Worm (Caenorhabditis elegans) whole organism, mixed stage, embryonic: ENCODE results near the gene ins-22.

Source experiments
- M03D4.4 ChIP-seq: sonication (generic microtip); optimal IDR thresholded peaks from 2 replicates; lab custom pipeline; 2017; ENCODE audit warnings: mild to moderate bottlenecking, missing genetic modification characterization, missing compliant biosample characterization
- bed-3 ChIP-seq: fragments of 200-800 bp; sonication (Bioruptor generic); optimal IDR thresholded peaks from 3 replicates; lab custom pipeline; 2018; ENCODE audit warnings: mild to moderate bottlenecking, missing genetic modification characterization, moderate library complexity, missing compliant biosample characterization
- blmp-1 ChIP-seq: fragments of 150-350 bp; optimal IDR thresholded peaks from 2 replicates; lab custom pipeline; 2014; ENCODE audit warnings: missing biosample characterization, missing genetic modification characterization
- ceh-39 ChIP-seq: fragments of 150-350 bp; optimal IDR thresholded peaks from 2 replicates; lab custom pipeline; 2014; ENCODE audit warnings: missing biosample characterization, missing genetic modification characterization
- ceh-43 ChIP-seq: fragments of 200-800 bp; sonication (Bioruptor generic); optimal IDR thresholded peaks from 2 replicates; lab custom pipeline; 2018; ENCODE audit warnings: mild to moderate bottlenecking, missing genetic modification characterization, moderate library complexity, missing compliant biosample characterization
- ceh-83 ChIP-seq: fragments of 200-800 bp; sonication (Bioruptor generic); optimal IDR thresholded peaks from 2 replicates; lab custom pipeline; 2018; ENCODE audit warnings: mild to moderate bottlenecking, missing genetic modification characterization, missing compliant biosample characterization
- ces-1 ChIP-seq: fragments of 150-350 bp; optimal IDR thresholded peaks from 2 replicates; lab custom pipeline; 2014; ENCODE audit warnings: missing biosample characterization, missing genetic modification reagents, missing genetic modification characterization
- cnd-1 ChIP-seq: fragments of 200-800 bp; sonication (Bioruptor generic); optimal IDR thresholded peaks from 2 replicates; lab custom pipeline; 2018; ENCODE audit warnings: mild to moderate bottlenecking, missing genetic modification characterization, missing compliant biosample characterization
- drap-1 ChIP-seq: fragments of 200-800 bp; sonication (Bioruptor generic); optimal IDR thresholded peaks from 3 replicates; lab custom pipeline; 2018; ENCODE audit warnings: mild to moderate bottlenecking, missing genetic modification characterization, missing compliant biosample characterization
- elt-1 ChIP-seq: sonication (generic microtip); optimal IDR thresholded peaks from 2 replicates; lab custom pipeline; 2017; ENCODE audit warnings: missing genetic modification characterization, mild to moderate bottlenecking, missing compliant biosample characterization, antibody characterized with exemption, moderate library complexity, borderline replicate concordance; ENCODE audit not compliant: insufficient read depth
- elt-3 ChIP-seq: fragments of 150-350 bp; optimal IDR thresholded peaks from 2 replicates; lab custom pipeline; 2014; ENCODE audit warnings: missing biosample characterization, missing genetic modification characterization
- ham-2 ChIP-seq: fragments of 200-800 bp; sonication (Bioruptor generic); optimal IDR thresholded peaks from 2 replicates; lab custom pipeline; 2018; ENCODE audit warnings: mild to moderate bottlenecking, missing genetic modification characterization, missing compliant biosample characterization
- hlh-1 ChIP-seq: fragments of 150-350 bp; optimal IDR thresholded peaks from 2 replicates; lab custom pipeline; 2014; ENCODE audit warnings: missing biosample characterization, missing genetic modification reagents, missing genetic modification characterization
- lin-13 ChIP-seq: fragments of 150-350 bp; optimal IDR thresholded peaks from 2 replicates; lab custom pipeline; 2014; ENCODE audit warnings: missing biosample characterization, missing genetic modification characterization
- lin-32 ChIP-seq: fragments of 200-800 bp; sonication (Bioruptor generic); optimal IDR thresholded peaks from 2 replicates; lab custom pipeline; 2018; ENCODE audit warnings: mild to moderate bottlenecking, missing genetic modification characterization, missing compliant biosample characterization
- lsy-2 ChIP-seq: fragments of 150-350 bp; optimal IDR thresholded peaks from 2 replicates; lab custom pipeline; 2014; ENCODE audit warnings: missing biosample characterization, missing genetic modification characterization
- mab-5 ChIP-seq: fragments of 150-350 bp; optimal IDR thresholded peaks from 2 replicates; lab custom pipeline; 2014; ENCODE audit warnings: missing biosample characterization, missing genetic modification characterization
- mep-1 ChIP-seq: fragments of 150-350 bp; optimal IDR thresholded peaks from 2 replicates; lab custom pipeline; 2017; ENCODE audit warnings: missing biosample characterization, missing genetic modification reagents, missing genetic modification characterization, inconsistent platforms
- mls-2 ChIP-seq: sonication (generic microtip); optimal IDR thresholded peaks from 2 replicates; lab custom pipeline; 2016; ENCODE audit warnings: mild to moderate bottlenecking, missing genetic modification characterization, moderate library complexity, missing compliant biosample characterization
- nhr-12 ChIP-seq: fragments of 150-350 bp; optimal IDR thresholded peaks from 2 replicates; lab custom pipeline; 2014; ENCODE audit warnings: missing biosample characterization, missing genetic modification characterization
- nhr-2 ChIP-seq: fragments of 150-350 bp; optimal IDR thresholded peaks from 2 replicates; lab custom pipeline; 2014; ENCODE audit warnings: missing biosample characterization, missing genetic modification characterization
- nhr-237 ChIP-seq: fragments of 150-350 bp; optimal IDR thresholded peaks from 2 replicates; lab custom pipeline; 2014; ENCODE audit warnings: missing biosample characterization, missing genetic modification characterization
- nhr-28 ChIP-seq: fragments of 150-350 bp; optimal IDR thresholded peaks from 2 replicates; lab custom pipeline; 2014; ENCODE audit warnings: missing biosample characterization, missing genetic modification characterization
- nhr-76 ChIP-seq: sonication (generic microtip); optimal IDR thresholded peaks from 2 replicates; lab custom pipeline; 2017; ENCODE audit warnings: missing biosample characterization, missing genetic modification characterization
- pha-4 ChIP-seq: fragments of 150-350 bp; optimal IDR thresholded peaks from 2 replicates; lab custom pipeline; 2018; ENCODE audit warnings: missing biosample characterization, missing genetic modification reagents, missing genetic modification characterization
- sem-2 ChIP-seq: fragments of 200-800 bp; sonication (Bioruptor generic); optimal IDR thresholded peaks from 2 replicates; lab custom pipeline; 2018; ENCODE audit warnings: mild to moderate bottlenecking, missing genetic modification characterization, missing compliant biosample characterization
- snpc-4 ChIP-seq: fragments of 150-350 bp; optimal IDR thresholded peaks from 2 replicates; lab custom pipeline; 2014; ENCODE audit warnings: missing biosample characterization, missing genetic modification characterization
- sptf-1 ChIP-seq: sonication (generic microtip); optimal IDR thresholded peaks from 2 replicates; lab custom pipeline; 2017; ENCODE audit warnings: mild to moderate bottlenecking, missing genetic modification characterization, moderate library complexity, missing compliant biosample characterization
- tbx-8 ChIP-seq: fragments of 200-800 bp; sonication (Bioruptor generic); optimal IDR thresholded peaks from 2 replicates; lab custom pipeline; 2018; ENCODE audit warnings: mild to moderate bottlenecking, missing genetic modification characterization, moderate library complexity, missing compliant biosample characterization
- unc-120 ChIP-seq: sonication (generic microtip); optimal IDR thresholded peaks from 2 replicates; lab custom pipeline; 2017; ENCODE audit warnings: missing genetic modification characterization, missing compliant biosample characterization; ENCODE audit not compliant: poor library complexity, severe bottlenecking
- unc-39 ChIP-seq: fragments of 150-350 bp; optimal IDR thresholded peaks from 2 replicates; lab custom pipeline; 2014; ENCODE audit warnings: missing biosample characterization, missing genetic modification characterization
- unc-62 ChIP-seq: fragments of 150-350 bp; optimal IDR thresholded peaks from 2 replicates; lab custom pipeline; 2014; ENCODE audit warnings: missing biosample characterization, missing genetic modification reagents, missing genetic modification characterization
- zip-8 ChIP-seq: fragments of 150-350 bp; optimal IDR thresholded peaks from 2 replicates; lab custom pipeline; 2014; ENCODE audit warnings: missing biosample characterization, missing genetic modification characterization
- ztf-11 ChIP-seq: fragments of 150-350 bp; optimal IDR thresholded peaks from 2 replicates; lab custom pipeline; 2014; ENCODE audit warnings: missing biosample characterization, missing genetic modification characterization

ins-22 gene

DNA sequence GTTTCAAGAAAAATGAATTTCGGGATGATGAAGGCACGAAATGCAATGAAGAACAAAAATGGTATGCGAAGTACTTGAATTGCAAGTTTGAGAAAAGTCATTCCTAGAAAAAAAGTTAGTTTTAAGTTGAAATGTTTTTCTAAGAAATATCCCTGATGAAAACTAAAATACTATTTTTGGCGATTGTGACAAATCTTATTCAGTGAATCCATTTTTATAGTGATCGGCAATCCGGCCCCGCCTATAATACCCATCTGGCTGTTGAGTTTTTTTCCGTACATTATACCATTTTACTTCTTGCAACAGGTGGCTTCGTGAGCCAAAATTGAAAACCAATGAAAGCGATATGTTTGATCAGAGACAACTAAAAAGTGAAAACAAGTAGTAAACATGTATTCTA, 26.9 kb upstream of the ins-22 start, which contains the start of gene C05B5.17:
C05B5.17 (minus strand) TSS at position 101 of the 400 bp plus-strand sequence.
- no peak for TF ChIP-seq zip-8 (tag; lab: Kevin White, UChicago)
- TF ChIP-seq nhr-76 (tag; lab: Kevin White, UChicago), result no peak
- no peak for TF ChIP-seq mls-2
- TF ChIP-seq mep-1 (tag; lab: Kevin White, UChicago), result no peak
- no peak for TF ChIP-seq cnd-1 (tag; lab: Kevin White, UChicago)
- no peak for TF ChIP-seq lin-13 (tag; lab: Kevin White, UChicago)
- no peak for TF ChIP-seq bed-3 (GFP tag; lab: Kevin White, UChicago)
- TF ChIP-seq sem-2 (GFP tag; lab: Kevin White, UChicago), result no peak
- no peak for TF ChIP-seq ceh-39 (tag; lab: Kevin White, UChicago)
- no peak for TF ChIP-seq elt-3 (tag; lab: Kevin White, UChicago)
- no peak for TF ChIP-seq nhr-28 (tag; lab: Kevin White, UChicago)
- no peak for TF ChIP-seq M03D4.4 (tag; lab: Kevin White, UChicago)
- TF ChIP-seq lin-32, result no peak
- no peak for TF ChIP-seq blmp-1 (tag; lab: Kevin White, UChicago)
- no peak for TF ChIP-seq elt-1 (tag; lab: Kevin White, UChicago)
- no peak for TF ChIP-seq unc-120 (tag; lab: Kevin White, UChicago)
- no peak for TF ChIP-seq nhr-2 (tag; lab: Kevin White, UChicago)
- TF ChIP-seq tbx-8, result no peak
- no peak for TF ChIP-seq hlh-1
- no peak for TF ChIP-seq pha-4 (tag; lab: Kevin White, UChicago)

DNA sequence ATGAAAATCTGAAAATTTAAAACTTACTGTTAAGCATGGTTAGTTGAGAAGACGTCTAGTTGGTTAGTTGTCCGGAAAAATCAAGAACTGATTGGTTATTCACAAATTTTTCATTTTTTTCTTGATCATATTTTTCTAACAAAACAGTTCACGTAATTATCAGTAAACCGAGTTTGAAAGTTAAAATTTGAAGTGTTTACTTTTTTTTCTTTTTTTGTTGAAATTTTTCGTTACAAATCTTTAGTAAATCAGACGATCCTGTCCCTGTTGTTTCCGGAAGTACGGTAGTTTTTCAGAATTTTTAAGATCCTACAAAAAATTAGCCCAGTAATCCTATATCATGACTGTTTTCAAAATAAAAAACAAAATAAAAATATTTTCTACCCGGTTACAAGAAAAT, 25.7 kb upstream of the ins-22 start, which contains the start of gene C05B5.2:
C05B5.2 (minus strand) TSS at position 101 of the 400 bp plus-strand sequence.
- TF ChIP-seq hlh-1 (no peak), mep-1 (tag; lab: Kevin White, UChicago) (no peak), elt-3 (tag; lab: Kevin White, UChicago) (no peak), ztf-11 (tag; lab: Kevin White, UChicago) (no peak), lsy-2 (tag; lab: Kevin White, UChicago) (no peak), unc-120 (tag; lab: Kevin White, UChicago) (no peak), sptf-1 (tag; lab: Kevin White, UChicago) (no peak), mab-5 (tag; lab: Kevin White, UChicago) (no peak), unc-62 (GFP tag; lab: Kevin White, UChicago) (no peak), ceh-83 (no peak), ham-2 (no peak), nhr-12 (no peak), ces-1 (GFP tag; lab: Kevin White, UChicago) (no peak), sem-2 (GFP tag; lab: Kevin White, UChicago) (no peak), blmp-1 (tag; lab: Kevin White, UChicago) (no peak), unc-39 (tag; lab: Kevin White, UChicago) (no peak), bed-3 (GFP tag; lab: Kevin White, UChicago) (no peak), tbx-8 (no peak)

DNA sequence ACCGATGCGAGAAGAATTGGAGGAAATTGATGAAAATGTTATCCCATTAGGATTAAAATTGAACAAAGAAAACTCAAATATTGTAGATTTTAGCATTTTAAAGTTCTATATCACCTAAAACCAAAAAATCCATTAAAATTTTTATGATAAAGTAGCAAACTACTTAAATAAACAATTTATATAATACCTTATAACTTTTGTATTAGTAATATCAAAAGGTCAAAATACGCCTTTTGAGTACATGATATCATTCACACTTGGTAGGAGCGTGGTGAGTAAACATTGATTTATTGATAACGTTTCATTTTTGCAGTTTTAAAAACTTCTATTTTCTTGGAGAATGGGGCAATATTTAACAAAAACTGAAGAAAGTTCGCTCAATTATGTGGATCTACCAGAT, 25.0 kb upstream of the ins-22 start, which contains the start of gene C05B5.5:
C05B5.5 (plus strand) TSS at position 301 of the 400 bp plus-strand sequence.
- no peak for TF ChIP-seq tbx-8
- TF ChIP-seq hlh-1, result no peak
- no peak for TF ChIP-seq M03D4.4 (tag; lab: Kevin White, UChicago)
- TF ChIP-seq ham-2, result no peak
- no peak for TF ChIP-seq snpc-4
- no peak for TF ChIP-seq sptf-1 (tag; lab: Kevin White, UChicago)
- TF ChIP-seq ztf-11 (tag; lab: Kevin White, UChicago), result no peak
- TF ChIP-seq mls-2, result no peak
- TF ChIP-seq unc-62 (GFP tag; lab: Kevin White, UChicago), result no peak
- TF ChIP-seq drap-1 (GFP tag; lab: Kevin White, UChicago), result no peak

DNA sequence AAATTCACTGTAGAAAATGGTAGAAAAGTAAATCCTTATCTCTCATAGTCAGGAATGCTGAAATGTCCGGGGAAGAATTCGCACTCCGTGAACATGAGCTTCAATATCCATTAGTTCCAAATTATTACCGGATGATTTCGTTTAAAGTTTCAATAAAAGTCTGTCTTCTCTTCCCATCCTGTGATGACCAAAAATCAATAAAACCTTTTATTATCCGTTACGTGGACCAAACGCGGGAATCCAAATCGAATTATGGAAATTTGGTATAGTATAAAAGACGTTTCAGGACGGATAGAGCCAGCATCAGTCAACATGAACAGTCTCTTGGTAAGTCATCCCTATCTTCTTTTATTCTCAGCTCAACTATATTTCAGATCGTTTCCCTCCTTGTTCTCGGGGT, 21.9 kb upstream of the ins-22 start, which contains the start of gene C05B5.11:
C05B5.11 (plus strand) TSS at position 301 of the 400 bp plus-strand sequence.
- TF ChIP-seq unc-39 (tag; lab: Kevin White, UChicago), result no peak
- TF ChIP-seq sem-2 (GFP tag; lab: Kevin White, UChicago), result no peak
- TF ChIP-seq hlh-1, result no peak
- TF ChIP-seq lin-13 (tag; lab: Kevin White, UChicago), result no peak
- no peak for TF ChIP-seq ceh-43
- no peak for TF ChIP-seq nhr-237 (tag; lab: Kevin White, UChicago)
- no peak for TF ChIP-seq elt-3 (tag; lab: Kevin White, UChicago)
- no peak for TF ChIP-seq lin-32
- TF ChIP-seq blmp-1 (tag; lab: Kevin White, UChicago), result no peak
- TF ChIP-seq bed-3 (GFP tag; lab: Kevin White, UChicago), result no peak
- TF ChIP-seq ceh-83, result no peak
- TF ChIP-seq cnd-1 (tag; lab: Kevin White, UChicago), result no peak
- TF ChIP-seq mls-2, result no peak
